Worm (Caenorhabditis elegans): ENCODE measurements around the gene F25B5.5.
A peak's percentile ranks its signal among the peaks of the same experiment; 100 is the strongest.

Gene F25B5.5

DNA sequence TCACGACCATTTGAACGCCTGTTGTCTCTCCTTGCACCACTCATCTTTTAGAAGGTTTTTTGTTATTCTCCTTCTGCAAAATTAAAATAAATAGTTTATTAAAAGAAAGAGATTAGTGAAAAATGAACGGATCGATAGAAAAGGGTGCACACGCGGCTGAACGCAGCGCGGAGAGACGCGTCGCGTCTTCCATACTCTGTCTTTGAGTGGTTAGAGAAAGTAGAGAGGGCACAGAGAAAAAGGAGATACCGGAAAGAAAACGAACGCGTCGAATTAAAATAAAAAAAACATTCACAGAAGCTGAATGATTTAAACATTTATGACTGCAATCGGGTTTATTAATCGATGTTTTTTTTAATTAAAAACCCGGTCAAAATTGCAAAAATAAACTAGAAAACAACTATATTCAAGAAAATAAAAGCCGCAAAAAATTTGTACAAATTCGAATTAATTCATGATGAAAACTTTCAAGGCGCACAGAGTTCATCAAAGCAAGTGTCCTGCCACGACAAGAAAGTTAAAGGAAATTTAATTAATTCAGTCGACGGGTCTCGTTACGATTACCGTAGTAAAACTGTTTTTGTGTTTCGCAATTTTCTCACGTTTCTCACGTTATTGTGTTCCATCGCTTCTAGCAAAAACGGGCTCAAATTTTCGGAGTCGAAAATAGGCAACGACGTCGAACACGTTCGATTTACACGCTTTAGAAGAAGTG lies 12.4 kb upstream of the F25B5.5 start, which contains the start of the genes nono-1 and nop-1:
Gene nono-1, minus strand, starts transcription at position 75 of the 715 bp plus-strand sequence.
Gene nop-1, plus strand, starts transcription at position 551 of the 715 bp plus-strand sequence.
- no peak for TF ChIP-seq ceh-43 (GFP tag; optimal IDR thresholded peaks at IDR 0.05)
- no peak for TF ChIP-seq M03D4.4 (tag; optimal IDR thresholded peaks at IDR 0.05)
- peak; percentile 22 for TF ChIP-seq mls-2 (tag; optimal IDR thresholded peaks at IDR 0.05)
- peak; percentile 10 for TF ChIP-seq mep-1 (tag; optimal IDR thresholded peaks at IDR 0.05)
- no peak for TF ChIP-seq mab-5 (tag; optimal IDR thresholded peaks at IDR 0.05)
- TF ChIP-seq ces-1 (GFP tag; optimal IDR thresholded peaks at IDR 0.05): peak; percentile 9
- TF ChIP-seq lin-32 (GFP tag; optimal IDR thresholded peaks at IDR 0.05): no peak
- no peak for TF ChIP-seq nhr-237 (tag; optimal IDR thresholded peaks at IDR 0.05)
- TF ChIP-seq elt-3 (tag; optimal IDR thresholded peaks at IDR 0.05): no peak
- no peak for TF ChIP-seq elt-1 (tag; optimal IDR thresholded peaks at IDR 0.05; ENCODE audit: borderline replicate concordance, insufficient read depth)
- TF ChIP-seq ceh-39 (tag; optimal IDR thresholded peaks at IDR 0.05): peak; percentile 100
- no peak for TF ChIP-seq nhr-2 (tag; optimal IDR thresholded peaks at IDR 0.05)
- TF ChIP-seq blmp-1 (tag; optimal IDR thresholded peaks at IDR 0.05): no peak
- no peak for TF ChIP-seq nhr-28 (tag; optimal IDR thresholded peaks at IDR 0.05)
- no peak for TF ChIP-seq zip-8 (tag; optimal IDR thresholded peaks at IDR 0.05)
- TF ChIP-seq lsy-2 (tag; optimal IDR thresholded peaks at IDR 0.05): no peak
- TF ChIP-seq ztf-11 (tag; optimal IDR thresholded peaks at IDR 0.05): no peak
- no peak for TF ChIP-seq flh-1 (GFP tag; optimal IDR thresholded peaks at IDR 0.05)
- no peak for TF ChIP-seq sem-2 (GFP tag; optimal IDR thresholded peaks at IDR 0.05)
- no peak for TF ChIP-seq bed-3 (GFP tag; optimal IDR thresholded peaks at IDR 0.05)

DNA sequence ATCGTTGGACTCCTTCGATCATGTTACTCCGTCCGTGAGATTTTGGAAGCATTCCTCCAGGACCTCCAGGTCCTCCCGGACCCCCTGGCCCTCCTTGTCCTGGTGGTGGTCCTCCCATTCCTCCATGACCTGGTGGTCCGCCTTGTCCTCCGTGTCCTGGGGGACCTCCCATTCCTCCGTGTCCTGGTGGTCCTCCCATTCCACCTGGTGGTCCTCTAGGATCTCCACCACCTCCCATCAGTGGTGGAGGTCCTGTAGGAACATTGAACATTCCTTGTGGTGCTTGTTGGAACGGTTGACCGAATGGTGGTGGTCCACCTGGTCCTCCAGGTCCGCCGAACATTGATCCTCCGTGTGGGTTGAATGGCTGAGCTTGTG lies 8.0 kb upstream of the F25B5.5 start:
- no peak for TF ChIP-seq tbx-8 (GFP tag; optimal IDR thresholded peaks at IDR 0.05)
- no peak for TF ChIP-seq cnd-1 (tag; optimal IDR thresholded peaks at IDR 0.05)
- TF ChIP-seq sptf-1 (tag; optimal IDR thresholded peaks at IDR 0.05): no peak
- TF ChIP-seq blmp-1 (tag; optimal IDR thresholded peaks at IDR 0.05): no peak
- no peak for TF ChIP-seq nhr-76 (tag; optimal IDR thresholded peaks at IDR 0.05)
- no peak for TF ChIP-seq nhr-2 (tag; optimal IDR thresholded peaks at IDR 0.05)
- TF ChIP-seq nhr-12 (tag; optimal IDR thresholded peaks at IDR 0.05): no peak
- no peak for TF ChIP-seq unc-62 (GFP tag; optimal IDR thresholded peaks at IDR 0.05)
- TF ChIP-seq drap-1 (GFP tag; optimal IDR thresholded peaks at IDR 0.05): no peak
- TF ChIP-seq elt-3 (tag; optimal IDR thresholded peaks at IDR 0.05): no peak
- no peak for TF ChIP-seq ham-2 (GFP tag; optimal IDR thresholded peaks at IDR 0.05)
- TF ChIP-seq mep-1 (tag; optimal IDR thresholded peaks at IDR 0.05): no peak
- TF ChIP-seq hlh-1 (tag; optimal IDR thresholded peaks at IDR 0.05): no peak
- no peak for TF ChIP-seq unc-39 (tag; optimal IDR thresholded peaks at IDR 0.05)
- no peak for TF ChIP-seq elt-1 (tag; optimal IDR thresholded peaks at IDR 0.05; ENCODE audit: borderline replicate concordance, insufficient read depth)
- TF ChIP-seq mls-2 (tag; optimal IDR thresholded peaks at IDR 0.05): no peak
- no peak for TF ChIP-seq flh-1 (GFP tag; optimal IDR thresholded peaks at IDR 0.05)

DNA sequence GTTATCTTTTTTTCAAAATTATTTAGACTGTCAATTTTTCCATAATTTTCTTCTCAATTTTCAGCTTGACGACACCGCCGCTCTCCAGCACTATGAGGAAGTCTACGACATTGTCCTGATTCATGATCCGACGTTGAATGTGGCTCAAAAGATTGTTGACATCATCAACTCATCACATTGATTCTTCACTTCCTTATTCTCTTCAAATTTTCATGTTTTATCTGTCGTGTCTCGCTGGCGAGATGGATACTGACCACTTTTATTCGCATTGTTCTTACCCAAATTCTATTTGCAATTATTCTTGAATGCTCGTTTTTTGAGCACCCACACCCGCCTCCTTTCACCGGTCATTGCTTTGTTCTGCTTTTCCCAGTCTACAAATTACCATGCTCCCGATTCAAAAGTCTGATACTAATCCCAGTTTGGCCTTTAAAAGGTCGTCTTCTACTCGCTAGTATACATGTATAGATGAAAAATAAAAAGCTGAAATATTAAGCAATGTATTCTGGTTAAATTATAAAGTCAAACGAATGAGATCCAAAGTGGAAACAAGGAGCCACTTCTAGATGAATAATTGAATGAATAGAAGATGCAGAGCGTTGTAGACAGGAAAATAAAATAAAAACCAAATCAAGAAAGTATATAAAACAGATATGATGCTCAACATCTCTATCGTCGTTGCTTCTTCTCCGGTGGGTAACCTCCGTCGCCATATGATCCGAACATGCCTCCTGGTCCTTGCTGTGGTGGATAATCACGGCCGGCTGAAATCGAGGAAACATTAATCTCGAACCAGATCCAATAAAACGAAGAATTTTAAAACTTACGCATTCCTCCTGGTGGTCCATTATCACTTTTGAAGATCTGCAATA lies 7.4 kb upstream of the F25B5.5 start:
- no peak for TF ChIP-seq mls-2 (tag; optimal IDR thresholded peaks at IDR 0.05)
- TF ChIP-seq mab-5 (tag; optimal IDR thresholded peaks at IDR 0.05): no peak
- no peak for TF ChIP-seq cnd-1 (tag; optimal IDR thresholded peaks at IDR 0.05)
- TF ChIP-seq unc-39 (tag; optimal IDR thresholded peaks at IDR 0.05): no peak
- no peak for TF ChIP-seq ztf-11 (tag; optimal IDR thresholded peaks at IDR 0.05)
- TF ChIP-seq lin-13 (tag; optimal IDR thresholded peaks at IDR 0.05): no peak
- TF ChIP-seq pha-4 (tag; optimal IDR thresholded peaks at IDR 0.05): no peak

All from whole organism, mixed stage, embryonic.